Worm (Caenorhabditis elegans): Measurements from ENCODE around the gene ugt-2.

DNA sequence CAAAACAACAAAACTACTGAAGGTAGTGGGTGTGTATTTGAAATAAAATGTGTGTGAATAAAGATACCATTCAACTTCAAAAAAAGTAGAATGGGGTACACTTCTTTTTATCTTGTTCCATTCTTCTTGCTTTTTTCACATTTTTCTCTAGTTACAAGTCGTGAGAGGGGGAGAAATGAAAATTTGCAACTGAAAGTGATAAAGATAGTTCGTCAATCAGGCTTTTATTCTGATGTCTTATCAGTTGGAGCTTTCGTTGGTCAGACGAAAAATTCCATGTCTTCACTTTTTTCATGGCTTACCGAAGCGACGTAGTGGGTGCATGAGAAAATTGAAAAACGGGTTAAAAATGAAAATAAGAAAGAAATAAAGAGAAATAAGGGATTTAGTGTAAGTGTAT, 35.1 kb downstream of the ugt-2 start, which contains the start of gene Y32F6A.4:
- TF ChIP-seq ceh-82 (tag; optimal IDR thresholded peaks at IDR 0.05) (no peak), R02D3.7 (tag; optimal IDR thresholded peaks at IDR 0.05) (no peak), lin-39 (tag; optimal IDR thresholded peaks at IDR 0.05) (no peak), unc-62 (GFP tag; optimal IDR thresholded peaks at IDR 0.05) (no peak), nhr-237 (tag; optimal IDR thresholded peaks at IDR 0.05) (no peak), nhr-25 (tag; optimal IDR thresholded peaks at IDR 0.05) (no peak), ceh-16 (tag; optimal IDR thresholded peaks at IDR 0.05) (no peak), ztf-11 (tag; optimal IDR thresholded peaks at IDR 0.05) (no peak), daf-12 (tag; optimal IDR thresholded peaks at IDR 0.05) (no peak), mml-1 (tag; optimal IDR thresholded peaks at IDR 0.05) (no peak), nhr-67 (tag; optimal IDR thresholded peaks at IDR 0.05) (no peak)
